Fruit fly (Drosophila melanogaster) whole organism, embryonic: ENCODE data around the gene CG1317.

Experiments used
- Antp ChIP-seq: fragments of 200-800 bp; sonication (Bioruptor generic); optimal IDR thresholded peaks from 3 replicates; lab custom pipeline; 2016; ENCODE audit warnings: missing biosample characterization, missing genetic modification characterization
- Awh ChIP-seq: fragments of 200-800 bp; sonication (Bioruptor generic); IDR thresholded peaks from 2 replicates; pipeline ENCODE4, ENCODE4 v1.3.6; 2022; ENCODE audit warnings: missing biosample characterization, missing genetic modification characterization
- BtbVII ChIP-seq: fragments of 200-800 bp; sonication (Bioruptor generic); optimal IDR thresholded peaks from 3 replicates; lab custom pipeline; 2017; ENCODE audit warnings: missing biosample characterization, mild to moderate bottlenecking, missing genetic modification characterization
- CG10147 ChIP-seq: fragments of 200-800 bp; sonication (Bioruptor generic); optimal IDR thresholded peaks from 2 replicates; lab custom pipeline; 2019; ENCODE audit warnings: missing biosample characterization, mild to moderate bottlenecking, missing genetic modification characterization, moderate library complexity
- CG10274 ChIP-seq: fragments of 200-800 bp; sonication (Bioruptor generic); optimal IDR thresholded peaks from 3 replicates; lab custom pipeline; 2017; ENCODE audit warnings: missing biosample characterization, mild to moderate bottlenecking, missing genetic modification characterization
- CG10431 ChIP-seq: fragments of 200-800 bp; sonication (Bioruptor generic); optimal IDR thresholded peaks from 3 replicates; lab custom pipeline; 2018; ENCODE audit warnings: missing biosample characterization, mild to moderate bottlenecking, missing genetic modification characterization
- CG13287 ChIP-seq: fragments of 200-800 bp; sonication (Bioruptor generic); IDR thresholded peaks from 2 replicates; pipeline ENCODE4 v1.3.6; 2022; ENCODE audit warnings: missing biosample characterization, missing genetic modification characterization; ENCODE audit not compliant: partially characterized antibody
- CG13624 ChIP-seq: fragments of 200-800 bp; sonication (Bioruptor generic); optimal IDR thresholded peaks from 2 replicates; lab custom pipeline; 2016; ENCODE audit warnings: missing biosample characterization, missing genetic modification characterization
- CG13775 ChIP-seq: fragments of 200-800 bp; sonication (Bioruptor generic); optimal IDR thresholded peaks from 3 replicates; lab custom pipeline; 2017; ENCODE audit warnings: missing biosample characterization, mild to moderate bottlenecking, missing genetic modification characterization
- CG17361 ChIP-seq: fragments of 200-800 bp; sonication (Bioruptor generic); IDR thresholded peaks from 3 replicates; pipeline ENCODE4 v1.3.6; 2022; ENCODE audit warnings: missing biosample characterization, missing genetic modification characterization
- CG18011 ChIP-seq: fragments of 200-800 bp; sonication (Bioruptor generic); optimal IDR thresholded peaks from 2 replicates; lab custom pipeline; 2017; ENCODE audit warnings: missing biosample characterization, missing genetic modification characterization, mild to moderate bottlenecking, moderate library complexity, missing genotype
- CG18599 ChIP-seq: fragments of 200-800 bp; sonication (Bioruptor generic); optimal IDR thresholded peaks from 3 replicates; lab custom pipeline; 2017; ENCODE audit warnings: missing biosample characterization, missing genetic modification characterization, mild to moderate bottlenecking, moderate library complexity, missing genetic modification reagents
- CG2116 ChIP-seq: fragments of 200-800 bp; sonication (Bioruptor generic); optimal IDR thresholded peaks from 3 replicates; lab custom pipeline; 2018; ENCODE audit warnings: missing biosample characterization, mild to moderate bottlenecking, missing genetic modification characterization
- CG31365 ChIP-seq: fragments of 200-800 bp; sonication (Bioruptor generic); optimal IDR thresholded peaks from 2 replicates; lab custom pipeline; 2018; ENCODE audit warnings: missing biosample characterization, mild to moderate bottlenecking, missing genetic modification characterization
- CG34224 ChIP-seq: fragments of 200-800 bp; sonication (Bioruptor generic); IDR thresholded peaks from 3 replicates; pipeline ENCODE4 v1.3.6; 2022; ENCODE audit warnings: missing biosample characterization, missing genetic modification characterization; ENCODE audit not compliant: partially characterized antibody
- CG43689 ChIP-seq: fragments of 200-800 bp; sonication (Bioruptor generic); IDR thresholded peaks from 2 replicates; pipeline ENCODE4 v1.3.6; 2022; ENCODE audit warnings: missing biosample characterization, missing genetic modification characterization
- CG4854 ChIP-seq: fragments of 200-800 bp; sonication (Bioruptor generic); optimal IDR thresholded peaks from 2 replicates; lab custom pipeline; 2016; ENCODE audit warnings: missing biosample characterization, missing genetic modification characterization, inconsistent platforms
- CG6683 ChIP-seq: fragments of 200-800 bp; sonication (Bioruptor generic); optimal IDR thresholded peaks from 2 replicates; lab custom pipeline; 2017; ENCODE audit warnings: missing biosample characterization, mild to moderate bottlenecking, missing genetic modification characterization, missing genetic modification reagents
- CG7928 ChIP-seq: fragments of 200-800 bp; sonication (Bioruptor generic); optimal IDR thresholded peaks from 2 replicates; lab custom pipeline; 2017; ENCODE audit warnings: missing biosample characterization, mild to moderate bottlenecking, missing genetic modification characterization
- CG8290 ChIP-seq, 3 experiments: fragments of 200-800 bp; sonication (Bioruptor generic); optimal IDR thresholded peaks; 2 replicates each; lab custom pipeline; 2016 to 2019; ENCODE audit warnings: missing biosample characterization in 3 of 3, missing genetic modification characterization in 3 of 3, mild to moderate bottlenecking in 2 of 3, moderate library complexity in 1 of 3
- CkIIα-i1 ChIP-seq: fragments of 200-800 bp; sonication (Bioruptor generic); IDR thresholded peaks from 2 replicates; pipeline ENCODE4 v1.3.6; 2022; ENCODE audit warnings: missing biosample characterization, missing genetic modification characterization
- E2f1 ChIP-seq: fragments of 200-800 bp; sonication (Bioruptor generic); IDR thresholded peaks from 2 replicates; pipeline ENCODE4 v1.3.6; 2022; ENCODE audit warnings: missing biosample characterization, missing genetic modification characterization
- Hmr ChIP-seq: fragments of 200-800 bp; sonication (Bioruptor generic); optimal IDR thresholded peaks from 3 replicates; lab custom pipeline; 2017; ENCODE audit warnings: mild to moderate bottlenecking, missing biosample characterization, missing genetic modification reagents, missing genetic modification characterization
- Hr3 ChIP-seq: fragments of 200-800 bp; sonication (Bioruptor generic); optimal IDR thresholded peaks from 3 replicates; lab custom pipeline; 2016; ENCODE audit warnings: missing biosample characterization, missing genetic modification characterization
- Hr39 ChIP-seq: fragments of >200 bp; optimal IDR thresholded peaks from 2 replicates; lab custom pipeline; 2017
- Lpt ChIP-seq: fragments of >200 bp; optimal IDR thresholded peaks from 2 replicates; lab custom pipeline; 2018; ENCODE audit warnings: missing biosample characterization, missing genetic modification characterization
- Nf-YB ChIP-seq: fragments of 200-800 bp; sonication (Bioruptor generic); optimal IDR thresholded peaks from 3 replicates; lab custom pipeline; 2019; ENCODE audit warnings: missing biosample characterization, mild to moderate bottlenecking, missing genetic modification characterization, moderate library complexity
- Opbp ChIP-seq: fragments of 200-800 bp; sonication (Bioruptor generic); IDR thresholded peaks from 3 replicates; pipeline ENCODE4 v1.3.6; 2022; ENCODE audit warnings: missing biosample characterization, missing genetic modification characterization; ENCODE audit not compliant: partially characterized antibody
- Rx ChIP-seq: fragments of 200-800 bp; sonication (Bioruptor generic); IDR thresholded peaks from 2 replicates; pipeline ENCODE4 v1.3.6; 2022; ENCODE audit warnings: missing biosample characterization, missing genetic modification characterization
- Tbp ChIP-seq: fragments of >200 bp; optimal IDR thresholded peaks from 2 replicates; lab custom pipeline; 2018; ENCODE audit warnings: missing biosample characterization, missing genetic modification characterization
- Trl ChIP-seq, 3 experiments: fragments of >200 bp in 2 of 3; fragments of 200-800 bp in 1 of 3; sonication (Bioruptor generic) in 1 of 3; optimal IDR thresholded peaks; 2 replicates in 1 of 3; 3 replicates in 2 of 3; lab custom pipeline; 2016 to 2017; ENCODE audit warnings: missing biosample characterization in 1 of 3, missing genetic modification characterization in 1 of 3
- ase ChIP-seq: fragments of 200-800 bp; sonication (Bioruptor generic); IDR thresholded peaks from 3 replicates; pipeline ENCODE4 v1.3.6; 2022; ENCODE audit warnings: missing biosample characterization, missing genetic modification characterization
- br ChIP-seq: fragments of >200 bp; optimal IDR thresholded peaks from 2 replicates; lab custom pipeline; 2017
- cad ChIP-seq: fragments of >200 bp; optimal IDR thresholded peaks from 2 replicates; lab custom pipeline; 2017; ENCODE audit warnings: missing biosample characterization, missing genetic modification characterization
- dm ChIP-seq: fragments of 200-800 bp; sonication (Bioruptor generic); optimal IDR thresholded peaks from 3 replicates; lab custom pipeline; 2016; ENCODE audit warnings: missing biosample characterization, missing genetic modification characterization
- fd102C ChIP-seq: fragments of 200-800 bp; sonication (Bioruptor generic); optimal IDR thresholded peaks from 2 replicates; lab custom pipeline; 2018; ENCODE audit warnings: missing biosample characterization, mild to moderate bottlenecking, missing genetic modification characterization, moderate library complexity
- gem ChIP-seq: fragments of 200-800 bp; sonication (Bioruptor generic); optimal IDR thresholded peaks from 2 replicates; lab custom pipeline; 2019; ENCODE audit warnings: missing biosample characterization, mild to moderate bottlenecking, missing genetic modification characterization, moderate library complexity
- gt ChIP-seq: fragments of 200-800 bp; sonication (Bioruptor generic); IDR thresholded peaks from 2 replicates; pipeline ENCODE4 v1.3.6; 2022; ENCODE audit warnings: missing biosample characterization, missing genetic modification characterization
- ind ChIP-seq: fragments of 200-800 bp; sonication (Bioruptor generic); optimal IDR thresholded peaks from 3 replicates; lab custom pipeline; 2016; ENCODE audit warnings: missing biosample characterization, missing genetic modification characterization
- mirr ChIP-seq: fragments of 200-800 bp; sonication (Bioruptor generic); optimal IDR thresholded peaks from 3 replicates; lab custom pipeline; 2018; ENCODE audit warnings: missing biosample characterization, mild to moderate bottlenecking, missing genetic modification characterization
- p53 ChIP-seq: fragments of 200-800 bp; sonication (Bioruptor generic); optimal IDR thresholded peaks from 2 replicates; lab custom pipeline; 2016; ENCODE audit warnings: missing biosample characterization, missing genetic modification characterization
- pzg ChIP-seq: fragments of 200-800 bp; sonication (Bioruptor generic); optimal IDR thresholded peaks from 3 replicates; lab custom pipeline; 2018; ENCODE audit warnings: missing biosample characterization, mild to moderate bottlenecking, missing genetic modification characterization, moderate library complexity
- ro ChIP-seq: fragments of 200-800 bp; sonication (Bioruptor generic); IDR thresholded peaks from 2 replicates; pipeline ENCODE4 v1.3.6; 2022; ENCODE audit warnings: missing biosample characterization, missing genetic modification characterization
- salm ChIP-seq: fragments of 200-800 bp; sonication (Bioruptor generic); optimal IDR thresholded peaks from 2 replicates; lab custom pipeline; 2018; ENCODE audit warnings: missing biosample characterization, mild to moderate bottlenecking, missing genetic modification characterization
- sc ChIP-seq, 3 experiments: fragments of >200 bp in 2 of 3; fragments of 200-800 bp in 1 of 3; sonication (Bioruptor generic) in 1 of 3; optimal IDR thresholded peaks; 2 replicates in 2 of 3; 3 replicates in 1 of 3; lab custom pipeline; 2017; ENCODE audit warnings: mild to moderate bottlenecking in 1 of 3, missing biosample characterization in 1 of 3, missing genetic modification characterization in 1 of 3, missing genetic modification reagents in 1 of 3
- sisA ChIP-seq: fragments of 200-800 bp; sonication (Bioruptor generic); IDR thresholded peaks from 2 replicates; pipeline ENCODE4 v1.3.6; 2022; ENCODE audit warnings: missing biosample characterization, missing genetic modification characterization
- trem ChIP-seq: fragments of 200-800 bp; optimal IDR thresholded peaks from 3 replicates; lab custom pipeline; 2019; ENCODE audit warnings: missing biosample characterization, mild to moderate bottlenecking, missing genetic modification characterization, moderate library complexity

The CG1317 gene

DNA sequence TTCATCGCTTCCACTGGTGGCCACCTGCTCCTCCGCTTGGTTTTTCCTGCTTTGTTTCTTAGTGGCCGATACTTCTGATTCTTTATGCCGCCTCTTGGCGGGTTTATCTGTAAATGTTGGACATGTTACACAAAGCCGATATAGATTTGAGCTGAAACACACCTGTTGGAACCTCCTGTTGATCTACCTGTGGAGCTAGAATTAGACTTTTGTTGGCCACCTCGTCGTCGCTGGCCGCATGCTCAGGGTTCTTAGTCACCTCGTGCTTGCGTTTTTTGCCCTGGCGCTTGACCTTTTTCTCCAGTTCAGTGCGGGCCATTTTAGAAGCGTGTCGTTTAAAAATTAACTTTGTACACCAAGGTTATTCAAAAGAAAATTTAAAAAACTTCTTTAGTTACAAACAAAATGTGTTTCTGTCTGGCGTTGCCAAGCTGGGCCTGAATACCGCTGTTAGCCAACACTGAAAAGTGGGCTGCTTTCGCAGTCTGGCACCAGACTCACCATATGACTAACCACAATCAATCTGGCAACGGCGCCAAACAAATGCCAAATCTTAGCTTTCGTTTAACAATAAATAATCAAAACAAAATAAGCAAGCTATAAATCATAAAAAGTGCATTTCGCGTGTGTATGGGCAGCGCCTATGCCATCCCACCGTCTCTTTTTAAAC is 5.5 kb upstream of the CG1317 start, which contains the start of the genes CG15877 and Svil (continued):
- TF ChIP-seq sisA (no peak), CG8290 (GFP tag; optimal IDR thresholded peaks at IDR 0.05; lab: Kevin White, UChicago) (no peak), CG8290 (tag; optimal IDR thresholded peaks at IDR 0.05; lab: Kevin White, UChicago) (peak in 1 of 2 experiments; percentile 48), Hr3 (no peak), CG10274 (no peak), trem (peak; percentile 68), Tbp (GFP tag; lab: Kevin White, UChicago) (no peak)

DNA sequence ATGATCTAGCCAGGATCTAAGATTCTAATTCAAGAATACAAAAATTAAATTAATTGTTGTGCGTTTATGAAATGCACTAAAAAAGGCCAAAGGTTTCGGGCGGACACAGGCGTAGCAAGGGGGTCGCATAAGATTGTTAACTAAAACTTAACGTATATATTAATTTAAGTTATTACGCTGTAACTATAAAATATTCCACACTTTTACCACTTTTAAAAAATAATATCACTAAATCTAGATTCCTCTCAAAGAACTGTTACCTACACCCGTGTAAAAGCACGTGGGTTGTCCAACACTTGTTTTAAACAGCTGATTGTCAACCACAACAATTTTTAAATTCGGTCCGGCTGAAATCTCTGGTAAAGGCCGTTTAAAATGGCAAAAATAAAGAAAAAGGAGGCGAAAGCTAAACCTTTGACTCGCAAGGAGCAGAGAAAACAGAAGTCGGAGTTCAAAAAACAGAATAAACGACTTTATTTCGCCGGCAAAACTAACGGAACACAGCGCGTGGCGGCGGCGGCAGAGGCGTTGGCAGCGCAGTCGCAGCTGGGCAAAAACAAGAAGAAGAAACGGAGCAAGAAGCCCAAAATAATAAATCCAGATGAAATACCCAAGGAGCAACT is 1.8 kb upstream of the CG1317 start, which contains the start of the genes mRpL23 and CG9004:
mRpL23 (minus strand) TSS at position 284 of the 623 bp plus-strand sequence.
CG9004 (plus strand) TSS at position 308 of the 623 bp plus-strand sequence.
- TF ChIP-seq CG10431 (GFP tag; lab: Kevin White, UChicago) (peak; percentile 95), BtbVII (peak; percentile 97), Antp (GFP tag; lab: Kevin White, UChicago) (peak; percentile 97), sc (optimal IDR thresholded peaks at IDR 0.05; lab: Kevin White, UChicago) (no peak), sc (GFP tag; optimal IDR thresholded peaks at IDR 0.05; lab: Kevin White, UChicago) (peak; percentile 98), CG43689 (GFP tag; lab: Robert Waterston, UW) (peak; percentile 99), CG31365 (tag; lab: Kevin White, UChicago) (peak; percentile 87), CG7928 (GFP tag; lab: Kevin White, UChicago) (peak; percentile 82), dm (peak; percentile 98), salm (tag; lab: Kevin White, UChicago) (peak; percentile 98), CG18599 (GFP tag; lab: Kevin White, UChicago) (peak; percentile 99), CG10147 (peak; percentile 98), CG13775 (GFP tag; lab: Kevin White, UChicago) (peak; percentile 99), ind (GFP tag; lab: Kevin White, UChicago) (peak; percentile 100), CG13287 (GFP tag; lab: Robert Waterston, UW) (peak; percentile 63), Rx (GFP tag; lab: Robert Waterston, UW) (peak; percentile 100), CG18011 (peak; percentile 93), CG6683 (GFP tag; lab: Kevin White, UChicago) (peak; percentile 97), Hr39 (lab: Kevin White, UChicago) (no peak), CG34224 (0 out of 3 replicates have a peak, but pooled peaks have one; percentile 31), CkIIα-i1 (GFP tag; lab: Robert Waterston, UW) (peak; percentile 96), pzg (GFP tag; lab: Kevin White, UChicago) (peak; percentile 76), Hmr (GFP tag; lab: Kevin White, UChicago) (peak; percentile 99), gem (tag; lab: Kevin White, UChicago) (peak; percentile 100), fd102C (GFP tag; lab: Kevin White, UChicago) (peak; percentile 83), Lpt (GFP tag; lab: Kevin White, UChicago) (no peak), cad (GFP tag; lab: Kevin White, UChicago) (no peak), CG17361 (GFP tag; lab: Robert Waterston, UW) (peak; percentile 99), ase (GFP tag; lab: Robert Waterston, UW) (peak; percentile 100), Opbp (GFP tag; lab: Robert Waterston, UW) (no peak; the same call in 2 of the 3 replicates), br (lab: Kevin White, UChicago) (no peak), p53 (GFP tag; lab: Kevin White, UChicago) (peak; percentile 93), Trl (optimal IDR thresholded peaks at IDR 0.05; lab: Kevin White, UChicago) (no peak), Trl (GFP tag; optimal IDR thresholded peaks at IDR 0.05; lab: Kevin White, UChicago) (peak; percentile 99), E2f1 (GFP tag; lab: Robert Waterston, UW) (peak; percentile 100), CG4854 (peak; percentile 99), gt (GFP tag; lab: Robert Waterston, UW) (peak; percentile 99), ro (peak; percentile 99), Awh (GFP tag; lab: Robert Waterston, UW) (peak; percentile 100), mirr (GFP tag; lab: Kevin White, UChicago) (peak; percentile 99), CG13624 (GFP tag; lab: Kevin White, UChicago) (peak; percentile 99), CG2116 (GFP tag; lab: Kevin White, UChicago) (peak; percentile 91), Nf-YB (GFP tag; lab: Kevin White, UChicago) (peak; percentile 87)
